Worm (Caenorhabditis elegans): ENCODE data around the gene F29B9.12.
A peak's percentile ranks its signal among the peaks of the same experiment; 100 is the strongest.

The F29B9.12 gene

ce11 chrIV:4669242-4669641, at the start of gene F29B9.12:
TSS of gene F29B9.12 (plus strand) at chrIV:4669542.
- no peak for TF ChIP-seq flt-1 (GFP tag; IDR thresholded peaks at IDR 0.05)
- no peak for TF ChIP-seq scrt-1 (GFP tag; IDR thresholded peaks at IDR 0.05)
- no peak for TF ChIP-seq tbx-11 (GFP tag; IDR thresholded peaks at IDR 0.05)
- no peak for TF ChIP-seq B0310.2 (tag; optimal IDR thresholded peaks at IDR 0.05)
- TF ChIP-seq hnd-1 (tag; optimal IDR thresholded peaks at IDR 0.05), result no peak
- TF ChIP-seq sea-1 (GFP tag; conservative IDR thresholded peaks at IDR 0.05), result no peak
- no peak for TF ChIP-seq tbx-37 (GFP tag; conservative IDR thresholded peaks at IDR 0.05)
- no peak for TF ChIP-seq ceh-36 (tag; optimal IDR thresholded peaks at IDR 0.05)
- no peak for TF ChIP-seq ets-7 (tag; optimal IDR thresholded peaks at IDR 0.05)
- no peak for TF ChIP-seq hmg-4 (GFP tag; optimal IDR thresholded peaks at IDR 0.05)
- no peak for TF ChIP-seq ceh-13 (GFP tag; optimal IDR thresholded peaks at IDR 0.05)
- TF ChIP-seq F13C5.2 (tag; optimal IDR thresholded peaks at IDR 0.05), result no peak
- no peak for TF ChIP-seq aly-1 (tag; optimal IDR thresholded peaks at IDR 0.05)
- TF ChIP-seq pes-1 (GFP tag; IDR thresholded peaks at IDR 0.05), result no peak
- TF ChIP-seq ama-1 (optimal IDR thresholded peaks at IDR 0.05), result no peak
- TF ChIP-seq tra-4 (tag; optimal IDR thresholded peaks at IDR 0.05), result no peak
- no peak for TF ChIP-seq hmbx-1 (tag; optimal IDR thresholded peaks at IDR 0.05)

ce11 chrIV:4623852-4624251, 45.5 kb upstream of the F29B9.12 start:
- TF ChIP-seq hnd-1 (tag; optimal IDR thresholded peaks at IDR 0.05), result no peak
- TF ChIP-seq ama-1 (optimal IDR thresholded peaks at IDR 0.05), result no peak
- no peak for TF ChIP-seq tra-4 (tag; optimal IDR thresholded peaks at IDR 0.05)
- TF ChIP-seq sea-1 (GFP tag; conservative IDR thresholded peaks at IDR 0.05), result no peak
- no peak for TF ChIP-seq F13C5.2 (tag; optimal IDR thresholded peaks at IDR 0.05)
- no peak for TF ChIP-seq aly-1 (tag; optimal IDR thresholded peaks at IDR 0.05)
- no peak for TF ChIP-seq ceh-36 (tag; optimal IDR thresholded peaks at IDR 0.05)
- no peak for TF ChIP-seq hmg-4 (GFP tag; optimal IDR thresholded peaks at IDR 0.05)
- TF ChIP-seq pes-1 (GFP tag; IDR thresholded peaks at IDR 0.05), result no peak

ce11 chrIV:4633393-4633792, 35.9 kb upstream of the F29B9.12 start, which contains the start of gene R105.1:
TSS of gene R105.1 (plus strand) at chrIV:4633693.
- TF ChIP-seq B0310.2 (tag; optimal IDR thresholded peaks at IDR 0.05), result no peak
- no peak for TF ChIP-seq scrt-1 (GFP tag; IDR thresholded peaks at IDR 0.05)
- TF ChIP-seq tbx-11 (GFP tag; IDR thresholded peaks at IDR 0.05), result no peak
- TF ChIP-seq aly-1 (tag; optimal IDR thresholded peaks at IDR 0.05), result no peak
- TF ChIP-seq F13C5.2 (tag; optimal IDR thresholded peaks at IDR 0.05), result no peak
- no peak for TF ChIP-seq ets-7 (tag; optimal IDR thresholded peaks at IDR 0.05)
- no peak for TF ChIP-seq ama-1 (optimal IDR thresholded peaks at IDR 0.05)
- TF ChIP-seq sea-1 (GFP tag; conservative IDR thresholded peaks at IDR 0.05), result no peak
- no peak for TF ChIP-seq ceh-36 (tag; optimal IDR thresholded peaks at IDR 0.05)
- TF ChIP-seq tbx-37 (GFP tag; conservative IDR thresholded peaks at IDR 0.05), result no peak
- no peak for TF ChIP-seq hmg-4 (GFP tag; optimal IDR thresholded peaks at IDR 0.05)
- TF ChIP-seq hmbx-1 (tag; optimal IDR thresholded peaks at IDR 0.05), result no peak
- no peak for TF ChIP-seq hnd-1 (tag; optimal IDR thresholded peaks at IDR 0.05)
- no peak for TF ChIP-seq tra-4 (tag; optimal IDR thresholded peaks at IDR 0.05)
- no peak for TF ChIP-seq pes-1 (GFP tag; IDR thresholded peaks at IDR 0.05)
- TF ChIP-seq ceh-13 (GFP tag; optimal IDR thresholded peaks at IDR 0.05), result no peak
- TF ChIP-seq flt-1 (GFP tag; IDR thresholded peaks at IDR 0.05), result no peak

- TF ChIP-seq tbx-11 (GFP tag; IDR thresholded peaks at IDR 0.05) (no peak), ets-7 (tag; optimal IDR thresholded peaks at IDR 0.05) (no peak), tra-4 (tag; optimal IDR thresholded peaks at IDR 0.05) (no peak), hmbx-1 (tag; optimal IDR thresholded peaks at IDR 0.05) (no peak)
Observed at ce11 chrIV:4636001-4636400, 33.3 kb upstream of the F29B9.12 start, which contains the start of gene R105.5. TSS of gene R105.5 (plus strand) at chrIV:4636301.

ce11 chrIV:4637840-4638239, 31.5 kb upstream of the F29B9.12 start, which contains the start of gene F19C7.8:
TSS of gene F19C7.8 (minus strand) at chrIV:4638095.
- TF ChIP-seq flt-1 (GFP tag; IDR thresholded peaks at IDR 0.05), result no peak
- no peak for TF ChIP-seq ets-7 (tag; optimal IDR thresholded peaks at IDR 0.05)
- TF ChIP-seq tra-4 (tag; optimal IDR thresholded peaks at IDR 0.05), result no peak
- TF ChIP-seq hnd-1 (tag; optimal IDR thresholded peaks at IDR 0.05), result no peak
- TF ChIP-seq pes-1 (GFP tag; IDR thresholded peaks at IDR 0.05), result no peak

ce11 chrIV:4639352-4639751, 30.0 kb upstream of the F29B9.12 start:
- no peak for TF ChIP-seq ceh-36 (tag; optimal IDR thresholded peaks at IDR 0.05)
- TF ChIP-seq aly-1 (tag; optimal IDR thresholded peaks at IDR 0.05), result no peak
- TF ChIP-seq tra-4 (tag; optimal IDR thresholded peaks at IDR 0.05), result no peak
- TF ChIP-seq tbx-37 (GFP tag; conservative IDR thresholded peaks at IDR 0.05), result no peak
- TF ChIP-seq hmg-4 (GFP tag; optimal IDR thresholded peaks at IDR 0.05), result no peak
- no peak for TF ChIP-seq ama-1 (optimal IDR thresholded peaks at IDR 0.05)
- no peak for TF ChIP-seq hmbx-1 (tag; optimal IDR thresholded peaks at IDR 0.05)
- TF ChIP-seq ets-7 (tag; optimal IDR thresholded peaks at IDR 0.05), result no peak
- TF ChIP-seq flt-1 (GFP tag; IDR thresholded peaks at IDR 0.05), result no peak
- no peak for TF ChIP-seq hnd-1 (tag; optimal IDR thresholded peaks at IDR 0.05)
- no peak for TF ChIP-seq ceh-13 (GFP tag; optimal IDR thresholded peaks at IDR 0.05)
- TF ChIP-seq tbx-11 (GFP tag; IDR thresholded peaks at IDR 0.05), result no peak
- no peak for TF ChIP-seq pes-1 (GFP tag; IDR thresholded peaks at IDR 0.05)
- TF ChIP-seq sea-1 (GFP tag; conservative IDR thresholded peaks at IDR 0.05), result no peak
- no peak for TF ChIP-seq B0310.2 (tag; optimal IDR thresholded peaks at IDR 0.05)
- TF ChIP-seq F13C5.2 (tag; optimal IDR thresholded peaks at IDR 0.05), result no peak

ce11 chrIV:4640941-4641340, 28.4 kb upstream of the F29B9.12 start:
- TF ChIP-seq F13C5.2 (tag; optimal IDR thresholded peaks at IDR 0.05), result no peak
- no peak for TF ChIP-seq tra-4 (tag; optimal IDR thresholded peaks at IDR 0.05)
- TF ChIP-seq scrt-1 (GFP tag; IDR thresholded peaks at IDR 0.05), result no peak
- no peak for TF ChIP-seq aly-1 (tag; optimal IDR thresholded peaks at IDR 0.05)
- TF ChIP-seq hmbx-1 (tag; optimal IDR thresholded peaks at IDR 0.05), result no peak
- no peak for TF ChIP-seq pes-1 (GFP tag; IDR thresholded peaks at IDR 0.05)
- no peak for TF ChIP-seq hmg-4 (GFP tag; optimal IDR thresholded peaks at IDR 0.05)
- TF ChIP-seq ama-1 (optimal IDR thresholded peaks at IDR 0.05), result no peak
- no peak for TF ChIP-seq B0310.2 (tag; optimal IDR thresholded peaks at IDR 0.05)
- TF ChIP-seq ceh-13 (GFP tag; optimal IDR thresholded peaks at IDR 0.05), result no peak
- no peak for TF ChIP-seq tbx-11 (GFP tag; IDR thresholded peaks at IDR 0.05)
- no peak for TF ChIP-seq tbx-37 (GFP tag; conservative IDR thresholded peaks at IDR 0.05)

ce11 chrIV:4643577-4643976, 25.8 kb upstream of the F29B9.12 start:
- TF ChIP-seq ets-7 (tag; optimal IDR thresholded peaks at IDR 0.05), result no peak
- TF ChIP-seq flt-1 (GFP tag; IDR thresholded peaks at IDR 0.05), result 0 out of 2 replicates have a peak, but pooled peaks have one; percentile 21
